Worm (Caenorhabditis elegans) whole organism, midembryonic: Measurements from ENCODE around the gene ubq-2.

Experiments used
- T22C8.4 ChIP-seq: fragments of 200-800 bp; sonication (Bioruptor generic); IDR thresholded peaks from 2 replicates; pipeline ENCODE4 v1.3.6; 2022; ENCODE audit warnings: missing genetic modification characterization, missing compliant biosample characterization
- cog-1 ChIP-seq: sonication (generic microtip); optimal IDR thresholded peaks from 2 replicates; lab custom pipeline; 2016; ENCODE audit warnings: missing genetic modification characterization, missing compliant biosample characterization
- flt-1 ChIP-seq: fragments of 200-800 bp; sonication (Bioruptor generic); IDR thresholded peaks from 2 replicates; pipeline ENCODE4 v1.3.6; 2022; ENCODE audit warnings: missing genetic modification characterization, missing compliant biosample characterization
- klf-2 ChIP-seq: fragments of 200-800 bp; sonication (Bioruptor generic); conservative IDR thresholded peaks from 2 replicates; pipeline ENCODE4 v1.3.6; 2022; ENCODE audit warnings: missing genetic modification reagents, missing genetic modification characterization, missing compliant biosample characterization
- med-1 ChIP-seq: sonication (generic microtip); optimal IDR thresholded peaks from 2 replicates; lab custom pipeline; 2017; ENCODE audit warnings: missing genetic modification characterization, mild to moderate bottlenecking, missing compliant biosample characterization, antibody characterized with exemption, missing genetic modification reagents; ENCODE audit not compliant: insufficient read depth
- ref-1 ChIP-seq: fragments of 200-800 bp; sonication (Bioruptor generic); conservative IDR thresholded peaks from 2 replicates; pipeline ENCODE4 v1.3.6; 2022; ENCODE audit warnings: missing genetic modification reagents, missing genetic modification characterization, missing compliant biosample characterization
- tab-1 ChIP-seq: fragments of 200-800 bp; sonication (Bioruptor generic); IDR thresholded peaks from 2 replicates; pipeline ENCODE4 v1.3.6; 2022; ENCODE audit warnings: missing genetic modification characterization, missing compliant biosample characterization
- ztf-23 ChIP-seq: fragments of 200-800 bp; sonication (Bioruptor generic); IDR thresholded peaks from 2 replicates; pipeline ENCODE4 v1.3.6; 2022; ENCODE audit warnings: missing genetic modification reagents, missing genetic modification characterization, missing compliant biosample characterization
- ztf-29 ChIP-seq: fragments of 200-800 bp; sonication (Bioruptor generic); IDR thresholded peaks from 2 replicates; pipeline ENCODE4 v1.3.6; 2022; ENCODE audit warnings: missing genetic modification reagents, missing genetic modification characterization, missing compliant biosample characterization

ubq-2 gene

DNA sequence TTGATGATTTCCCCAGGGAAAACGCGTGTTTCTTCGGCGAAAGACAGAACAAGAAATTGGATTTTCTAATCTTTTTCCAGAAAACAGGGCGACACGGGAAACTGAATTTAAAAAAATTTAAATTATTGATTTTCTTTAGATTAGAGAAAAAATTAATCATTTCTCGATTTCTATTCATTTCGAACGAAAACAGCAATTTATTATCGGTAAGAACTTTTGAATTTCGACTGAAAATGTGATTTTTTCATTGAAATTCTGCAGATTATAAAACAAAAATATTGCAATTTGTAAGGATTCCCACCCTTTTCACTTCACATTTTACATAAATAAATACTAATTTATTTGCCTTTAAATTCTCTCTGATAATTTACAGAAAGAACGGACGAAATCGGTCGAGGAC lies 5.9 kb downstream of the ubq-2 start, which contains the start of gene bckd-1A:
TSS of gene bckd-1A (minus strand) at position 101 of the 400 bp plus-strand sequence.
- no peak for TF ChIP-seq ref-1 (GFP tag; lab: Robert Waterston, UW)
- TF ChIP-seq klf-2 (GFP tag; lab: Robert Waterston, UW) = no peak
- no peak for TF ChIP-seq med-1 (GFP tag; lab: Kevin White, UChicago)
- no peak for TF ChIP-seq tab-1 (GFP tag; lab: Robert Waterston, UW)
- no peak for TF ChIP-seq ztf-29
- no peak for TF ChIP-seq T22C8.4 (GFP tag; lab: Robert Waterston, UW)
- TF ChIP-seq cog-1 = no peak
- no peak for TF ChIP-seq ztf-23
- TF ChIP-seq flt-1 (GFP tag; lab: Robert Waterston, UW) = no peak

DNA sequence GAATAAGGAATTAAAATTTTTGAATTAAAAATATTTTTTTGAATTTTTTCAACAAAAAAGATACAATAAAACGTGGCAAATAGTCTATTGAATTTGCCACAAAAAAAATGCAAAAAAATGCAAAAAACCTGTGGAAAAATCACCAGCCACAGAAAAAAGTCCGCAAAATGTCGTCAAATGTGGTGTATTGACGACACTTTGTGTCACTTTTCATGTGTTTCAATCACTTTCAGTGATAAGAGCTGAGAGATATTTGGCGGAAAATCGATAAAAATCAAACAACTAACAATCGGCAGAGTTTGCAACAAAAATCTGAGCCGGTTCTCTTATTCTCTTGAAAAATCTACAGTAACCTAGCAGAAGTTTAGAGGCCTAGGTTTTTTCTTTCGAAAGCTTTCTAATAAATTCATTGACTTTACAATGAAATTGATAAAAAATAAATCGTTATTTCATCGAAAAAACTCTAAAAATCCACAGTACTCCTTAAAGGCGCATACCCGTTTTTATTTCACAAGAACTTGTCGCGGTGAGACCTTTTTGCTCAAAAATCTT lies 6.4 kb downstream of the ubq-2 start:
- TF ChIP-seq flt-1 (GFP tag; lab: Robert Waterston, UW) (no peak), klf-2 (GFP tag; lab: Robert Waterston, UW) (no peak)

DNA sequence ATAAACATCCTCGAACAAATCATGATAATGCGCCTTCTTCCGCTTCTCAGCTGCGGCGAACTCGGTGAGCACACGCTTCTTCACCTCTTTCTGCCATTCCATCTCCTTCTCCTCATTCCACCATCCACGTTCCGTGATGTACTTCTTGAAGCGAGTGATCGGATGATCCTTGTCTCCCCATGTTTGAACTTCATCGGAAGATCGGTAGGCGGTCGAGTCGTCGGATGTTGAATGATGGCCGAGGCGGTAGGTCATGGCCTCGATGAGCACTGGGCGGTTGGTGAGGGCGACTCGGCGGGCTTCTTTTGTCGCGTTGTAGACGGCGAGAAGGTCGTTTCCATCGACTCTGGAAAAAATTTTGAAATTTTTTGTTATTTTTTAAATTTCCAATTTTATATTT lies 10.0 kb downstream of the ubq-2 start:
- no peak for TF ChIP-seq med-1 (GFP tag; lab: Kevin White, UChicago)
- TF ChIP-seq T22C8.4 (GFP tag; lab: Robert Waterston, UW) = no peak
- TF ChIP-seq flt-1 (GFP tag; lab: Robert Waterston, UW) = no peak
- no peak for TF ChIP-seq tab-1 (GFP tag; lab: Robert Waterston, UW)
- no peak for TF ChIP-seq ref-1 (GFP tag; lab: Robert Waterston, UW)
- TF ChIP-seq klf-2 (GFP tag; lab: Robert Waterston, UW) = no peak
- no peak for TF ChIP-seq ztf-23
- no peak for TF ChIP-seq cog-1
- no peak for TF ChIP-seq ztf-29

ce11 chrIII:12967437-12968043 lies 10.8 kb downstream of the ubq-2 start:
- TF ChIP-seq tab-1 (GFP tag; lab: Robert Waterston, UW) (no peak), T22C8.4 (GFP tag; lab: Robert Waterston, UW) (peak; percentile 66; the same call in 1 of the 2 replicates)

ce11 chrIII:12966895-12967294 lies 11.4 kb downstream of the ubq-2 start, which contains the start of gene ttm-1:
Gene ttm-1, minus strand, starts transcription at chrIII:12966995.
- TF ChIP-seq ref-1 (GFP tag; lab: Robert Waterston, UW) = no peak
- TF ChIP-seq cog-1 = no peak
- TF ChIP-seq tab-1 (GFP tag; lab: Robert Waterston, UW) = no peak

DNA sequence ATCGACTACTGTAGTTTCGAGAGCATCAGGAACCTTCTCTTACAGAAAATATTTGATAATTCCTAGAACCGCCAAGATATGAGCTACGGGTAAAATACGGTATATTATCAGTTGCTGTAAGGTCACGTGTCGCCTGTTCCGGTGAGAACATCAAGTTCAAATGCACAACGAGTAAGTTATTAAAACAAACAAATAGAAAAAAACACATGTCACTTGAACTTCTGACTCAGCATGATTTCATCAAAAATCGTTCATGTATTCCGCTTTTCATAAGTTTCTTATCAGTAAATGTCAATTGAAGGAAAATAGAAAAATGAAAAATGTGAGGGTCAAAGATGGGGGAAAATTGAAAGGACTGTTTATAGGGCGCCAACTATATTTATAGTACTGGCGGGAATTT lies 17.6 kb downstream of the ubq-2 start:
- TF ChIP-seq med-1 (GFP tag; lab: Kevin White, UChicago) = no peak
- TF ChIP-seq ztf-29 = no peak
- no peak for TF ChIP-seq flt-1 (GFP tag; lab: Robert Waterston, UW)
- TF ChIP-seq klf-2 (GFP tag; lab: Robert Waterston, UW) = no peak
- TF ChIP-seq tab-1 (GFP tag; lab: Robert Waterston, UW) = no peak
- TF ChIP-seq ztf-23 = no peak
- TF ChIP-seq ref-1 (GFP tag; lab: Robert Waterston, UW) = no peak

DNA sequence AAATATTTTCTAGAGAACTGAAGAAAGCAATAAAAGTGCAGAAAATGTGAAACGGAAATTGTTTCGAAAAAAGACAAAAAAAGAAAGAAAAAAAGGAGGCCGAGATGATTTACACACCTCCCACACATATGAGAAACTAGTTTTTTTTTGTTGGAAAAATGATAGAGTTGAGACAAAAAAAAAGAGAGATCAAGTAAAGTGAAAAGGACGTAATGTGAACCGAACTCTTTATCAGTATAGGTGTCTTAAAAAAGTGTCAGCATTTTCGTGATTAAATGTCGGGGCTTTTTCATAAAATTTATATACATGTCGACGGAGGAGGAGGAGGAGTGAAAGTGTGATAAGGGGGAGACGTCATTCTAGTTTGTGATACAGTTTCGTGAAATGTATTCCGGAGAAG lies 19.0 kb downstream of the ubq-2 start:
- TF ChIP-seq tab-1 (GFP tag; lab: Robert Waterston, UW) = no peak
- no peak for TF ChIP-seq med-1 (GFP tag; lab: Kevin White, UChicago)
- TF ChIP-seq ztf-23 = no peak
- no peak for TF ChIP-seq klf-2 (GFP tag; lab: Robert Waterston, UW)
- no peak for TF ChIP-seq T22C8.4 (GFP tag; lab: Robert Waterston, UW)
- TF ChIP-seq flt-1 (GFP tag; lab: Robert Waterston, UW) = no peak
- no peak for TF ChIP-seq cog-1
- TF ChIP-seq ztf-29 = no peak
- no peak for TF ChIP-seq ref-1 (GFP tag; lab: Robert Waterston, UW)

- peak; percentile 24 for TF ChIP-seq T22C8.4 (GFP tag; lab: Robert Waterston, UW)
- TF ChIP-seq med-1 (GFP tag; lab: Kevin White, UChicago) = no peak
- no peak for TF ChIP-seq ztf-23
- TF ChIP-seq ztf-29 = no peak
Measured at ce11 chrIII:12952615-12953014, 25.7 kb downstream of the ubq-2 start.

- no peak for TF ChIP-seq tab-1 (GFP tag; lab: Robert Waterston, UW)
- TF ChIP-seq T22C8.4 (GFP tag; lab: Robert Waterston, UW) = peak; percentile 87
Measured at ce11 chrIII:12951362-12952228, 26.7 kb downstream of the ubq-2 start, which contains the start of gene Y39E4A.1. Gene Y39E4A.1, plus strand, starts transcription at chrIII:12951412.

- peak; percentile 58; the same call in 1 of the 2 replicates for TF ChIP-seq ztf-29
- no peak for TF ChIP-seq T22C8.4 (GFP tag; lab: Robert Waterston, UW)
Measured at ce11 chrIII:12945072-12945471, 33.3 kb downstream of the ubq-2 start.
